Worm (Caenorhabditis elegans): ENCODE results near the gene F55B12.2.

DNA sequence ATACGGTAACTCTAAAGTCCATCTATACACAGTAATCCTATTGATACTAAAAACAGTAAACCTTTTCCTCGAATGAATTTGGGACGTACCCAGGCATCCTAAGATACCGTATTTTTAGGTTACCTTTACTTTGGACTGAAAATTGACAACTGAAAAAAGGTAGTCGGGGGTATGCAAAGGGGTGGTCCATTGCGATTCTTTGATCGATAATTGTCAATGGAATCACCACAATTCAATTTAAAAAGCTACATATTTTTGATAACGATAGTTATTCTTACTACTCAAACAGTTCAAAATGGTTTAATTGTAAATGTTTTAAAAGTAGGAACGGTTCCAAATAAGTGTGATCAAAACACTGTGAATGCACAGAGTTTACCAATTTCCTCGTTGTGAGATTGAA lies 17.2 kb upstream of the F55B12.2 start, which contains the start of gene srx-129:
- TF ChIP-seq nfya-1 (tag; optimal IDR thresholded peaks at IDR 0.05) (no peak), sox-4 (tag; optimal IDR thresholded peaks at IDR 0.05) (no peak), ama-1 (optimal IDR thresholded peaks at IDR 0.05) (no peak), ceh-24 (tag; optimal IDR thresholded peaks at IDR 0.05) (no peak), ets-4 (tag; optimal IDR thresholded peaks at IDR 0.05) (no peak), dmd-4 (tag; optimal IDR thresholded peaks at IDR 0.05; ENCODE audit: borderline replicate concordance) (no peak), eyg-1 (tag; optimal IDR thresholded peaks at IDR 0.05) (no peak), nhr-232 (tag; optimal IDR thresholded peaks at IDR 0.05) (no peak), pax-1 (tag; optimal IDR thresholded peaks at IDR 0.05) (no peak), nhr-11 (tag; optimal IDR thresholded peaks at IDR 0.05) (no peak), fkh-10 (GFP tag; optimal IDR thresholded peaks at IDR 0.05) (no peak), C08G9.2 (tag; optimal IDR thresholded peaks at IDR 0.05) (no peak)
